Worm (Caenorhabditis elegans) whole organism, midembryonic: Measurements from ENCODE around the gene F48C5.2.

Source experiments
- T22C8.4 ChIP-seq: fragments of 200-800 bp; sonication (Bioruptor generic); IDR thresholded peaks from 2 replicates; pipeline ENCODE4 v1.3.6; 2022; ENCODE audit warnings: missing genetic modification characterization, missing compliant biosample characterization
- cog-1 ChIP-seq: sonication (generic microtip); optimal IDR thresholded peaks from 2 replicates; lab custom pipeline; 2016; ENCODE audit warnings: missing genetic modification characterization, missing compliant biosample characterization
- flt-1 ChIP-seq: fragments of 200-800 bp; sonication (Bioruptor generic); IDR thresholded peaks from 2 replicates; pipeline ENCODE4 v1.3.6; 2022; ENCODE audit warnings: missing genetic modification characterization, missing compliant biosample characterization
- med-1 ChIP-seq: sonication (generic microtip); optimal IDR thresholded peaks from 2 replicates; lab custom pipeline; 2017; ENCODE audit warnings: missing genetic modification characterization, mild to moderate bottlenecking, missing compliant biosample characterization, antibody characterized with exemption, missing genetic modification reagents; ENCODE audit not compliant: insufficient read depth
- ref-1 ChIP-seq: fragments of 200-800 bp; sonication (Bioruptor generic); conservative IDR thresholded peaks from 2 replicates; pipeline ENCODE4 v1.3.6; 2022; ENCODE audit warnings: missing genetic modification reagents, missing genetic modification characterization, missing compliant biosample characterization
- tab-1 ChIP-seq: fragments of 200-800 bp; sonication (Bioruptor generic); IDR thresholded peaks from 2 replicates; pipeline ENCODE4 v1.3.6; 2022; ENCODE audit warnings: missing genetic modification characterization, missing compliant biosample characterization
- ztf-29 ChIP-seq: fragments of 200-800 bp; sonication (Bioruptor generic); IDR thresholded peaks from 2 replicates; pipeline ENCODE4 v1.3.6; 2022; ENCODE audit warnings: missing genetic modification reagents, missing genetic modification characterization, missing compliant biosample characterization

DNA sequence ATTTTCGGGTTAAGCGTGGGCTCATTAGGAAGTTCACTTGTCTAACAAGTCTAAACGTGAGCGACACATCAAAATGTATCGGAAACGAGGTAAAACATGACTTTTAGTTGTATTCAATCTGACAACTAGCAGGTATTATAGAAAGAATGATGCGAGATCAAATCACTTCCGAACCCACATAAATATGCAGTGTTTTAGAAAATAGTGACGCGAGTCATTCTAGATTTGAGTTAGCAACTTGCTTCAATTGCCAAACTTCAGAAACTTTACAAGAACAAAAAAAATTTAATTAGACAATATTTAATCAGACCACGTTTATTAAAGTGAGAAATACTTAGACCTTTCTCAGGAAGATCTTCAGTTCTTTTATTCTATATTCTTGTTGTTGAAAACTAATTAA lies 2.5 kb upstream of the F48C5.2 start:
- TF ChIP-seq med-1 (no peak), T22C8.4 (no peak), flt-1 (no peak), cog-1 (tag; lab: Kevin White, UChicago) (no peak), ztf-29 (GFP tag; lab: Robert Waterston, UW) (no peak), ref-1 (GFP tag; lab: Robert Waterston, UW) (no peak), tab-1 (GFP tag; lab: Robert Waterston, UW) (no peak)
